Worm (Caenorhabditis elegans): ENCODE data around the gene ZK455.5.

The ZK455.5 gene

DNA sequence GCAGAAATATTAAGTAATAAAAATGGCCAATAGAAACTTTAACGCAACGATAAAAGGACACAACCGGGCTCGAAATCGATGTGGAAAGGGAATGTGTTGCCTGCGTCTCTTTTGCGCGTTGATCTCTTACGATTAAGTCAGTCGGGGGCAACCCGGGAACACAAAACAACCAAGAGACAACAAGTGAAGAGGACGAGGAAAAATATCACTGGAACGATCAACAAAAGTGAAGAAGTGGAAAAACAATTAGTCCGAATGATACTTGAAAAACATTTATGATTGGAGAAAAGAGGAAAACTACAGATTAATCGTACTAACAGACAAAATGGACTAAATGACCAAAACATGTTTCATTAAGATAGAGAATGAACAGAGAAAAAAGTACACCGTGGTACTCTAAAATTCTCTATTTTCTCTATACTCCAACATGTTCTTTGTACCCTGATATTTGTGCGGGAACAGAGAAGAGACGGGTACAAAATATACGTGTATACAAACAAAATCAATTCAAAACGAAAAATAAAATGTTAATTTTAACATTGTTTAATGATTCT is 16.4 kb downstream of the ZK455.5 start, which contains the start of gene F08G12.5:
Gene F08G12.5 (minus strand): TSS at position 1 of the 554 bp plus-strand sequence.
- TF ChIP-seq tbx-11 (GFP tag; IDR thresholded peaks at IDR 0.05) (no peak), F13C5.2 (tag; optimal IDR thresholded peaks at IDR 0.05) (no peak), ceh-13 (GFP tag; optimal IDR thresholded peaks at IDR 0.05) (no peak), B0310.2 (tag; optimal IDR thresholded peaks at IDR 0.05) (no peak), ets-7 (tag; optimal IDR thresholded peaks at IDR 0.05) (no peak), ceh-36 (tag; optimal IDR thresholded peaks at IDR 0.05) (no peak), hmg-4 (GFP tag; optimal IDR thresholded peaks at IDR 0.05) (no peak), pes-1 (GFP tag; IDR thresholded peaks at IDR 0.05) (no peak), tra-4 (tag; optimal IDR thresholded peaks at IDR 0.05) (no peak)

DNA sequence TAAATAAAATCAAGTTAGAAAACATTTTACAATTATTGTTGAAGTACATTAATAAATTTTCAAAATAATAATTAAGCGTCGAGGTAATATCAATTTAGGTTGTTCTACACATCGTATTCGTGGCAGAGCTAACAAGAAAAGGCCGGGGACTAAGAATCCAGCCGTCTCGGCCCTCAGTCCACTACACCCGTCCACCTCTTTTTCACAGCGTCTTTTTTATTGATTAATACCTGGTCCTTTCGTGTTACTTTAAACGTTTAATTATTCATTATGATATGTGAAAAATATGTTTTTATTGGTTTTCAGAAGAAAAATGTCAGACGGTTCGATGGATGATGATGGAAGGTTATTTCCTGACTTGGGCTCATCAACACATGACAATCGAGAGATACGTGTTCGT is 19.7 kb downstream of the ZK455.5 start, which contains the start of gene vhl-1:
Gene vhl-1 (plus strand): TSS at position 301 of the 400 bp plus-strand sequence.
- TF ChIP-seq F13C5.2 (tag; optimal IDR thresholded peaks at IDR 0.05) = no peak
- no peak for TF ChIP-seq ceh-36 (tag; optimal IDR thresholded peaks at IDR 0.05)
- no peak for TF ChIP-seq sea-1 (GFP tag; conservative IDR thresholded peaks at IDR 0.05)
- TF ChIP-seq flt-1 (GFP tag; IDR thresholded peaks at IDR 0.05) = no peak
- TF ChIP-seq aly-1 (tag; optimal IDR thresholded peaks at IDR 0.05) = no peak
- TF ChIP-seq ets-7 (tag; optimal IDR thresholded peaks at IDR 0.05) = no peak
- TF ChIP-seq hmbx-1 (tag; optimal IDR thresholded peaks at IDR 0.05) = no peak
- no peak for TF ChIP-seq B0310.2 (tag; optimal IDR thresholded peaks at IDR 0.05)
- no peak for TF ChIP-seq scrt-1 (GFP tag; IDR thresholded peaks at IDR 0.05)
- no peak for TF ChIP-seq ceh-13 (GFP tag; optimal IDR thresholded peaks at IDR 0.05)
- no peak for TF ChIP-seq ama-1 (optimal IDR thresholded peaks at IDR 0.05)
- no peak for TF ChIP-seq hnd-1 (tag; optimal IDR thresholded peaks at IDR 0.05)
- TF ChIP-seq hmg-4 (GFP tag; optimal IDR thresholded peaks at IDR 0.05) = no peak

DNA sequence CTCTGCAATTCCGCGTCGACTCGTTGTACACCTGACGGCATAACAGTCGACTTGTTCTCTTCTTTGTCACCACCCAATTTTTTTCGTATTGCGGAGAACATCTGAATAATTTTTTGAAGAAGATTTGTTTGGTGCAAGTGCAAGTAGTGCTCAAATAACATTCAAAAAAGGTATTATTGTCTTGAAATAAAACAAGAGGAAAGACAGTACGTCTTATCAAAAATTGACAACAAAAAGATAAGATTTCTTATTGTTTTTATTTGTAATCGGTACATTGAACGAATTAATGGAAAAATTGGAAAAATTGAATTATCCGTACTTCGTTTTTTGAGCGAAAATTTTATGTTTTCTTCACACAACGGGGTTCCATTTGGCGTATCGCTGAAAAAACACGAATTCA is 21.0 kb downstream of the ZK455.5 start, which contains the start of gene F08G12.1:
Gene F08G12.1 (minus strand): TSS at position 101 of the 400 bp plus-strand sequence.
- TF ChIP-seq tra-4 (tag; optimal IDR thresholded peaks at IDR 0.05) = no peak

DNA sequence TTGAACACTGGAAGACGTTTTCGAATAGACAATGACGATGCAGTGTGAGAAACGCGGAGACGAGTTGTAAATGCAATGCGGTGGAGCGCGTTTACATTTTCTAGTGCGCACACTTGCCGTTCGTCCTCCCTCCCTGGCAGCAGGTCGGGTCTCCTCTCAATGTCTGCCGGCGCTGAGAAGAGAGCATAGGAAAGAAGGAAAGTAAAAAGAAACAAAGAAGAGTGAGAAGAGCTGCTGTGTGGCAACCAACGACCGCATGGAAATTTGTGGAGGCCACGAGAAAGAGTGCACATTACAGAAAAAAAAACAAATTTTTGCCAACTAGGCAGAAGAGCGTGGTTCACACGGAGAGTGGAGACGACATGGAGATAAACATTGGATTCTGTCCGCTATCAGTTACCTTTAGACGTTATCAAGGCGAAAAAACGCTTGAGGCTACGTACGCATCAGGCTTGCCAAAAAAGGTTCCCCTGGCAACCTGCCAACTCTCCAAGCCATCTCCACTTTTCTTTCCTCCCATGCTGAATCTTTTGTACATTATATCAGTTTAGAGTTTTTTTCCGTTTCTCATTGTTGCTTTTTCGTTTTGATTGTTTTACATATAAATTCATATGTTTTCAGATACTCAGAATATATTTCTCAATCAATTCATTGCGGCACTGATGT is 27.0 kb downstream of the ZK455.5 start, which contains the start of the genes snrp-40.1 and F08G12.3:
Gene snrp-40.1 (minus strand): TSS at position 143 of the 666 bp plus-strand sequence.
Gene F08G12.3 (plus strand): TSS at position 616 of the 666 bp plus-strand sequence.
- TF ChIP-seq aly-1 (tag; optimal IDR thresholded peaks at IDR 0.05) (no peak), hmg-4 (GFP tag; optimal IDR thresholded peaks at IDR 0.05) (peak; percentile 82), ets-7 (tag; optimal IDR thresholded peaks at IDR 0.05) (peak; percentile 13), ceh-13 (GFP tag; optimal IDR thresholded peaks at IDR 0.05) (no peak), F13C5.2 (tag; optimal IDR thresholded peaks at IDR 0.05) (peak; percentile 47)

DNA sequence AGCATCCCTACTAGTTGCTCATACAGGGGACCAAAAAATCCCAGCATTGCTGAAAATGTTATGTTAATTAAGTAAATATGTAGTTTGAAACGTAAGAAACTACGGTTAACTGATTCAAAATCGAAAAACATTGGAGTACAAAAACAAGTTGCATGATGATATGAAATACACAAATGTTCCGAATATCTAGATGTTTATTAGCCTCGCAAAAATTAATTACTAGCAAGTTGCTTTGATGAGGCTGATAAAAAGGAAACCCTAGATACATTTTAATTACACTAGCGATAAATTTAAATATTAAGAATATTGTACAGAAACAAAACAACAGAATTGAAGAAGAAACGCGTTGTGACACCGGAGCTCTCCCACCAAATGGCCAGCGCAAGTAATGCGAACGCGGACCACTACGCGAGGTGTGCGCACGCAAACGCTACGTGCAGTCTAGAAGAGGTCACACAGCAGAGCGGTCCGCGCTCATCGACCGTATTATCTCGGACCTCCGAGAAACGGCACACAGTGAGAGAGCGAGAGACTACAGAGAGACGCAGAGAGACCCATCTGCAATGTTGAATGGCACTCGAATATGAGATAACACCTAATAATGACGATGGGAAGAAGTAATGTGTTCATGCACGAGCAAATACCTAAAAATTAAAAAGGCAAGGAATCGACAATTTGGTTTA is 29.9 kb downstream of the ZK455.5 start, which contains the start of gene inx-2:
Gene inx-2 (minus strand): TSS at position 51 of the 683 bp plus-strand sequence.
- TF ChIP-seq tra-4 (tag; optimal IDR thresholded peaks at IDR 0.05) = no peak
- TF ChIP-seq scrt-1 (GFP tag; IDR thresholded peaks at IDR 0.05) = no peak
- TF ChIP-seq hmbx-1 (tag; optimal IDR thresholded peaks at IDR 0.05) = no peak
- no peak for TF ChIP-seq tbx-37 (GFP tag; conservative IDR thresholded peaks at IDR 0.05)
- peak; percentile 61 for TF ChIP-seq hmg-4 (GFP tag; optimal IDR thresholded peaks at IDR 0.05)
- no peak for TF ChIP-seq tbx-11 (GFP tag; IDR thresholded peaks at IDR 0.05)

DNA sequence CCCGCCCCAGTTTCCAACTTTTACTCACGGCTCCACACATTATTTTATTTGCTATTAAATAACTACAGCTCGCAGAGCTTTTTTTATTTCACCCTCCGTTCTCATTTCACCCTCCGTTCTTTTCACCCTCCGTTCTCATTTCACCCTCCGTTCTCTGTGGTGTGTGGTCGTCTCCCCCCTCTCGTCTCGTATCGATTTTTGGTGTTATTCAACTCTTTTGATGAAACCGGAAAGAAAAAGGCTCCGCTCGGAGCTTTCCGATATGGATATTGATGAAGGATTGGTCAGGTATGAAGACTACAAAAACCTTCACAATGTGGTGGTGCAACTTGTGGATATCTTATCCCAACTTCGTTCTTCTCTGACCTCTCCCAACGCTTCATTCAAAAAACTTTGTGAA is 36.2 kb downstream of the ZK455.5 start:
- TF ChIP-seq F13C5.2 (tag; optimal IDR thresholded peaks at IDR 0.05) (no peak), sea-1 (GFP tag; conservative IDR thresholded peaks at IDR 0.05) (no peak), ama-1 (optimal IDR thresholded peaks at IDR 0.05) (no peak), ets-7 (tag; optimal IDR thresholded peaks at IDR 0.05) (no peak), aly-1 (tag; optimal IDR thresholded peaks at IDR 0.05) (no peak), hmg-4 (GFP tag; optimal IDR thresholded peaks at IDR 0.05) (no peak), scrt-1 (GFP tag; IDR thresholded peaks at IDR 0.05) (no peak), tbx-37 (GFP tag; conservative IDR thresholded peaks at IDR 0.05) (no peak), hmbx-1 (tag; optimal IDR thresholded peaks at IDR 0.05) (no peak), flt-1 (GFP tag; IDR thresholded peaks at IDR 0.05) (no peak), tbx-11 (GFP tag; IDR thresholded peaks at IDR 0.05) (no peak), ceh-36 (tag; optimal IDR thresholded peaks at IDR 0.05) (no peak)

DNA sequence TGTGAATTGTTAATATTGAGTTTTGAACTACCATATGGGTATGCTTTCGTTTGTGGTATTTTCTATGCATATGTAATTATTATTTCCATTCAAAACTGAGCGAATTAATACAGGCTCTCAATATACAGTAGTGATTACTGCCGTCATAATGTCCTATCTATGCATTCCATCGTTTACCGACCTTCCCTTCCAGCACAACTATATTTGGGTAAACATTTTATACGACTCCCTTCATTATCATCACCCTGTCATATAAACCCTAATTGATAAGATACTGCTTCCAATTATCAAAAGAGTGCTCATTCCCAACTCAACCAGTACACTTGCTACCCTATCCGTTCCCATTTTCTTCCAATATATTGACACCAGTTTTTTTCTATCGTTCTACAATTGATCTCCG is 36.8 kb downstream of the ZK455.5 start:
- TF ChIP-seq ets-7 (tag; optimal IDR thresholded peaks at IDR 0.05) = no peak
- no peak for TF ChIP-seq pes-1 (GFP tag; IDR thresholded peaks at IDR 0.05)

DNA sequence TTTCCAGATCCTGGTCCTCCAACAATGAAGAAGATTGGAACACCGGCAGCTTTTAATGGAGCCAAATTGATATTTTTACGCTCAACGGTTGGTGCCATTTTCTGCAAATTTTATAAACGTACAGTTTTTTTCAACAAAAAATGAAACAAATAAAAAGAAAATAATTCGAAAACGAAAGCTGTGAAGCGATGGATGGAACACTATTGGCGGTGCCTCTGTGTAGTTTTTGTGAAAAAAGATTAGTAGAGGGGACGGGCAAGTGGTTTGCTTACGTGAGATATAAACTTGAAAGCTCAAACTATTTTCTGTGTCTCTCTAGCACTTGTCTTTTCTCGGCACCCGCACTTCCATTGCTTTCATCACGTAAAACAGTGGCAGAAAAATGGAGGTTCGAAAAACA is 39.1 kb downstream of the ZK455.5 start, which contains the start of gene F38B2.4:
Gene F38B2.4 (minus strand): TSS at position 101 of the 400 bp plus-strand sequence.
- no peak for TF ChIP-seq F13C5.2 (tag; optimal IDR thresholded peaks at IDR 0.05)
- TF ChIP-seq hmbx-1 (tag; optimal IDR thresholded peaks at IDR 0.05) = no peak
- no peak for TF ChIP-seq hmg-4 (GFP tag; optimal IDR thresholded peaks at IDR 0.05)
- no peak for TF ChIP-seq ama-1 (optimal IDR thresholded peaks at IDR 0.05)
- TF ChIP-seq tra-4 (tag; optimal IDR thresholded peaks at IDR 0.05) = no peak
- TF ChIP-seq pes-1 (GFP tag; IDR thresholded peaks at IDR 0.05) = no peak
- no peak for TF ChIP-seq scrt-1 (GFP tag; IDR thresholded peaks at IDR 0.05)
- TF ChIP-seq B0310.2 (tag; optimal IDR thresholded peaks at IDR 0.05) = no peak
- TF ChIP-seq sea-1 (GFP tag; conservative IDR thresholded peaks at IDR 0.05) = no peak
- no peak for TF ChIP-seq ets-7 (tag; optimal IDR thresholded peaks at IDR 0.05)
- no peak for TF ChIP-seq tbx-11 (GFP tag; IDR thresholded peaks at IDR 0.05)
- no peak for TF ChIP-seq tbx-37 (GFP tag; conservative IDR thresholded peaks at IDR 0.05)
- TF ChIP-seq hnd-1 (tag; optimal IDR thresholded peaks at IDR 0.05) = no peak
- TF ChIP-seq aly-1 (tag; optimal IDR thresholded peaks at IDR 0.05) = no peak
- TF ChIP-seq ceh-13 (GFP tag; optimal IDR thresholded peaks at IDR 0.05) = no peak
- no peak for TF ChIP-seq flt-1 (GFP tag; IDR thresholded peaks at IDR 0.05)
- no peak for TF ChIP-seq ceh-36 (tag; optimal IDR thresholded peaks at IDR 0.05)

Measured in whole organism, early embryonic.